Fruit fly (Drosophila melanogaster) whole organism, embryonic: ENCODE measurements around the gene CG3014.
A peak's percentile ranks its signal among the peaks of the same experiment; 100 is the strongest.

Experiments
- Atf3 ChIP-seq: fragments of 200-800 bp; sonication (Bioruptor generic); optimal IDR thresholded peaks from 3 replicates; lab custom pipeline; 2016; ENCODE audit warnings: missing biosample characterization, missing genetic modification characterization
- CG14441 ChIP-seq: fragments of 200-800 bp; sonication (Bioruptor generic); IDR thresholded peaks from 2 replicates; pipeline ENCODE4 v1.3.6; 2022; ENCODE audit warnings: missing biosample characterization, missing genetic modification characterization
- CG14965 ChIP-seq: fragments of 200-800 bp; sonication (Bioruptor generic); optimal IDR thresholded peaks from 2 replicates; lab custom pipeline; 2016; ENCODE audit warnings: missing biosample characterization, missing genetic modification characterization, borderline replicate concordance
- CG18262 ChIP-seq: fragments of 200-800 bp; optimal IDR thresholded peaks from 3 replicates; lab custom pipeline; 2019; ENCODE audit warnings: missing biosample characterization, mild to moderate bottlenecking, missing genetic modification characterization, moderate library complexity
- CG2202 ChIP-seq: fragments of 200-800 bp; sonication (Bioruptor generic); optimal IDR thresholded peaks from 2 replicates; lab custom pipeline; 2018; ENCODE audit warnings: missing biosample characterization, mild to moderate bottlenecking, missing genetic modification characterization
- CG30020 ChIP-seq: fragments of 200-800 bp; optimal IDR thresholded peaks from 2 replicates; lab custom pipeline; 2019; ENCODE audit warnings: missing biosample characterization, mild to moderate bottlenecking, missing genetic modification characterization, moderate library complexity
- CG3065 ChIP-seq: fragments of 200-800 bp; sonication (Bioruptor generic); optimal IDR thresholded peaks from 2 replicates; lab custom pipeline; 2016; ENCODE audit warnings: missing biosample characterization, missing genetic modification characterization
- CG34376 ChIP-seq: fragments of 200-800 bp; sonication (Bioruptor generic); optimal IDR thresholded peaks from 2 replicates; lab custom pipeline; 2018; ENCODE audit warnings: missing biosample characterization, mild to moderate bottlenecking, missing genetic modification characterization
- CG4328 ChIP-seq: fragments of 200-800 bp; sonication (Bioruptor generic); optimal IDR thresholded peaks from 3 replicates; lab custom pipeline; 2017; ENCODE audit warnings: missing biosample characterization, missing genetic modification reagents, missing genetic modification characterization
- CG43689 ChIP-seq: fragments of 200-800 bp; sonication (Bioruptor generic); IDR thresholded peaks from 2 replicates; pipeline ENCODE4 v1.3.6; 2022; ENCODE audit warnings: missing biosample characterization, missing genetic modification characterization
- CG7271 ChIP-seq: fragments of 200-800 bp; sonication (Bioruptor generic); optimal IDR thresholded peaks from 2 replicates; lab custom pipeline; 2018; ENCODE audit warnings: missing biosample characterization, mild to moderate bottlenecking, missing genetic modification characterization, moderate library complexity
- CG8765 ChIP-seq: fragments of 200-800 bp; sonication (Bioruptor generic); IDR thresholded peaks from 2 replicates; pipeline ENCODE4 v1.3.6; 2022; ENCODE audit warnings: missing biosample characterization, missing genetic modification characterization
- CG9727 ChIP-seq: fragments of 200-800 bp; sonication (Bioruptor generic); optimal IDR thresholded peaks from 3 replicates; lab custom pipeline; 2017; ENCODE audit warnings: missing biosample characterization, mild to moderate bottlenecking, missing genetic modification characterization
- D19A ChIP-seq: fragments of 200-800 bp; optimal IDR thresholded peaks from 3 replicates; lab custom pipeline; 2019; ENCODE audit warnings: missing biosample characterization, mild to moderate bottlenecking, missing genetic modification characterization, moderate library complexity
- Fer2 ChIP-seq: fragments of 200-800 bp; sonication (Bioruptor generic); optimal IDR thresholded peaks from 2 replicates; lab custom pipeline; 2018; ENCODE audit warnings: missing biosample characterization, mild to moderate bottlenecking, missing genetic modification characterization, moderate library complexity
- HLH3B ChIP-seq: fragments of 200-800 bp; sonication (Bioruptor generic); IDR thresholded peaks from 2 replicates; pipeline ENCODE4 v1.3.6; 2022; ENCODE audit warnings: missing biosample characterization, missing genetic modification characterization
- HLH4C ChIP-seq: fragments of 200-800 bp; sonication (Bioruptor generic); IDR thresholded peaks from 3 replicates; pipeline ENCODE4 v1.3.6; 2022; ENCODE audit warnings: missing biosample characterization, missing genetic modification characterization; ENCODE audit not compliant: partially characterized antibody
- HmgZ ChIP-seq: fragments of 200-800 bp; sonication (Bioruptor generic); optimal IDR thresholded peaks from 2 replicates; lab custom pipeline; 2018; ENCODE audit warnings: missing biosample characterization, mild to moderate bottlenecking, missing genetic modification characterization
- MBD-R2 ChIP-seq: fragments of 200-800 bp; sonication (Bioruptor generic); IDR thresholded peaks from 2 replicates; pipeline ENCODE4 v1.3.6; 2022; ENCODE audit warnings: missing biosample characterization, missing genetic modification characterization
- Myb ChIP-seq: fragments of 200-800 bp; sonication (Bioruptor generic); optimal IDR thresholded peaks from 2 replicates; lab custom pipeline; 2016; ENCODE audit warnings: missing biosample characterization, missing genetic modification characterization
- Neu2 ChIP-seq: fragments of 200-800 bp; sonication (Bioruptor generic); optimal IDR thresholded peaks from 3 replicates; lab custom pipeline; 2016; ENCODE audit warnings: missing biosample characterization, missing genetic modification characterization, borderline replicate concordance
- PHDP ChIP-seq: fragments of 200-800 bp; sonication (Bioruptor generic); optimal IDR thresholded peaks from 3 replicates; lab custom pipeline; 2018; ENCODE audit warnings: missing biosample characterization, mild to moderate bottlenecking, missing genetic modification characterization, moderate library complexity
- abd-A ChIP-seq: fragments of 200-800 bp; sonication (Bioruptor generic); optimal IDR thresholded peaks from 3 replicates; lab custom pipeline; 2019; ENCODE audit warnings: missing biosample characterization, mild to moderate bottlenecking, missing genetic modification characterization, moderate library complexity
- caup ChIP-seq: fragments of 200-800 bp; sonication (Bioruptor generic); optimal IDR thresholded peaks from 3 replicates; lab custom pipeline; 2017; ENCODE audit warnings: missing biosample characterization, mild to moderate bottlenecking, missing genetic modification characterization, moderate library complexity; ENCODE audit not compliant: severe bottlenecking
- dan ChIP-seq: fragments of 200-800 bp; sonication (Bioruptor generic); IDR thresholded peaks from 2 replicates; pipeline ENCODE4 v1.3.6; 2022; ENCODE audit warnings: missing biosample characterization, missing genetic modification characterization
- dimm ChIP-seq: fragments of 200-800 bp; sonication (Bioruptor generic); IDR thresholded peaks from 2 replicates; pipeline ENCODE4 v1.3.6; 2022; ENCODE audit warnings: missing biosample characterization, missing genetic modification characterization
- dmrt99B ChIP-seq: fragments of 200-800 bp; sonication (Bioruptor generic); optimal IDR thresholded peaks from 2 replicates; lab custom pipeline; 2018; ENCODE audit warnings: missing biosample characterization, mild to moderate bottlenecking, missing genetic modification characterization, moderate library complexity
- emc ChIP-seq: fragments of 200-800 bp; sonication (Bioruptor generic); optimal IDR thresholded peaks from 2 replicates; lab custom pipeline; 2016; ENCODE audit warnings: missing biosample characterization, missing genetic modification characterization
- ems ChIP-seq: fragments of 200-800 bp; sonication (Bioruptor generic); optimal IDR thresholded peaks from 3 replicates; lab custom pipeline; 2016; ENCODE audit warnings: missing biosample characterization, missing genetic modification characterization
- eve ChIP-seq, 2 experiments: fragments of >200 bp; optimal IDR thresholded peaks; 2 replicates each; lab custom pipeline; 2017; ENCODE audit warnings: missing biosample characterization in 2 of 2, missing genetic modification characterization in 2 of 2
- grau ChIP-seq: fragments of 200-800 bp; optimal IDR thresholded peaks from 3 replicates; lab custom pipeline; 2019; ENCODE audit warnings: missing biosample characterization, mild to moderate bottlenecking, missing genetic modification characterization, moderate library complexity
- hkb ChIP-seq, 2 experiments: fragments of 200-800 bp in 1 of 2; fragments of >200 bp in 1 of 2; sonication (Bioruptor generic) in 1 of 2; IDR thresholded peaks in 1 of 2; optimal IDR thresholded peaks in 1 of 2; 2 replicates each; pipeline versions ENCODE4 v1.3.6 to Lab custom; 2017 to 2022; ENCODE audit warnings: missing biosample characterization in 1 of 2, missing genetic modification characterization in 1 of 2
- insv ChIP-seq, 2 experiments: fragments of 200-800 bp; sonication (Bioruptor generic); optimal IDR thresholded peaks; 3 replicates each; lab custom pipeline; 2016 to 2018; ENCODE audit warnings: missing biosample characterization in 2 of 2, missing genetic modification characterization in 2 of 2
- kah ChIP-seq: fragments of 200-800 bp; sonication (Bioruptor generic); optimal IDR thresholded peaks from 2 replicates; lab custom pipeline; 2018; ENCODE audit warnings: missing biosample characterization, mild to moderate bottlenecking, missing genetic modification characterization
- kay ChIP-seq: fragments of 200-800 bp; sonication (Bioruptor generic); optimal IDR thresholded peaks from 2 replicates; lab custom pipeline; 2016; ENCODE audit warnings: missing biosample characterization, missing genetic modification characterization
- lab ChIP-seq: fragments of 200-800 bp; sonication (Bioruptor generic); optimal IDR thresholded peaks from 3 replicates; lab custom pipeline; 2017; ENCODE audit warnings: missing biosample characterization, missing genetic modification characterization, mild to moderate bottlenecking, moderate library complexity, missing genetic modification reagents
- lola ChIP-seq, 3 experiments: fragments of >200 bp in 2 of 3; fragments of 200-800 bp in 1 of 3; sonication (Bioruptor generic) in 1 of 3; optimal IDR thresholded peaks; 2 replicates each; lab custom pipeline; 2017 to 2019; ENCODE audit warnings: missing biosample characterization in 3 of 3, missing genetic modification characterization in 3 of 3, mild to moderate bottlenecking in 1 of 3, moderate library complexity in 1 of 3
- lov ChIP-seq, 2 experiments: fragments of 200-800 bp in 1 of 2; fragments of >200 bp in 1 of 2; sonication (Bioruptor generic) in 1 of 2; IDR thresholded peaks in 1 of 2; optimal IDR thresholded peaks in 1 of 2; 2 replicates in 1 of 2; 3 replicates in 1 of 2; pipeline versions ENCODE4 v1.3.6 to Lab custom; 2017 to 2022; ENCODE audit warnings: missing biosample characterization in 1 of 2, missing genetic modification characterization in 1 of 2
- ranshi ChIP-seq: fragments of 200-800 bp; sonication (Bioruptor generic); IDR thresholded peaks from 2 replicates; pipeline ENCODE4 v1.3.6; 2022; ENCODE audit warnings: missing biosample characterization, missing genetic modification characterization
- sd ChIP-seq: fragments of 200-800 bp; sonication (Bioruptor generic); optimal IDR thresholded peaks from 3 replicates; lab custom pipeline; 2018; ENCODE audit warnings: missing biosample characterization, mild to moderate bottlenecking, missing genetic modification characterization, moderate library complexity
- seq ChIP-seq: fragments of 200-800 bp; sonication (Bioruptor generic); IDR thresholded peaks from 2 replicates; pipeline ENCODE4 v1.3.6; 2022; ENCODE audit warnings: missing biosample characterization, missing genetic modification characterization
- sisA ChIP-seq: fragments of 200-800 bp; sonication (Bioruptor generic); IDR thresholded peaks from 2 replicates; pipeline ENCODE4 v1.3.6; 2022; ENCODE audit warnings: missing biosample characterization, missing genetic modification characterization
- stc ChIP-seq: fragments of 200-800 bp; sonication (Bioruptor generic); IDR thresholded peaks from 2 replicates; pipeline ENCODE4 v1.3.6; 2022; ENCODE audit warnings: missing biosample characterization, missing genetic modification characterization
- stwl ChIP-seq: fragments of 200-800 bp; sonication (Bioruptor generic); optimal IDR thresholded peaks from 3 replicates; lab custom pipeline; 2018; ENCODE audit warnings: missing biosample characterization, mild to moderate bottlenecking, missing genetic modification characterization, moderate library complexity
- tin ChIP-seq: fragments of 200-800 bp; sonication (Bioruptor generic); optimal IDR thresholded peaks from 3 replicates; lab custom pipeline; 2016; ENCODE audit warnings: missing biosample characterization, missing genetic modification characterization
- zfh2 ChIP-seq: fragments of 200-800 bp; sonication (Bioruptor generic); optimal IDR thresholded peaks from 2 replicates; lab custom pipeline; 2016; ENCODE audit warnings: missing biosample characterization, missing genetic modification characterization

Gene CG3014

dm6 chr3R:7809662-7810621 is 7.3 kb upstream of the CG3014 start, which contains the start of the genes CG2993 and sgll (continued):
- TF ChIP-seq dimm (GFP tag; lab: Robert Waterston, UW) (peak; percentile 62), HmgZ (peak; percentile 83), CG4328 (peak; percentile 82), insv (GFP tag; optimal IDR thresholded peaks at IDR 0.05; lab: Kevin White, UChicago) (peak in 1 of 2 experiments; percentile 76), D19A (tag; lab: Kevin White, UChicago) (peak; percentile 67), caup (GFP tag; lab: Kevin White, UChicago) (peak; percentile 88), HLH3B (GFP tag; lab: Robert Waterston, UW) (peak; percentile 90), CG3065 (GFP tag; lab: Kevin White, UChicago) (peak; percentile 83), CG30020 (tag; lab: Kevin White, UChicago) (peak; percentile 24), emc (GFP tag; lab: Kevin White, UChicago) (peak; percentile 91), eve (GFP tag; optimal IDR thresholded peaks at IDR 0.05; lab: Kevin White, UChicago) (no peak), CG18262 (tag; lab: Kevin White, UChicago) (peak; percentile 82), CG9727 (GFP tag; lab: Kevin White, UChicago) (peak; percentile 83), lab (GFP tag; lab: Kevin White, UChicago) (peak; percentile 80), HLH4C (GFP tag; lab: Robert Waterston, UW) (no peak), kah (GFP tag; lab: Kevin White, UChicago) (no peak), CG14441 (GFP tag; lab: Robert Waterston, UW) (peak; percentile 93), CG8765 (GFP tag; lab: Robert Waterston, UW) (peak; percentile 79), sd (tag; lab: Kevin White, UChicago) (peak; percentile 94), Neu2 (GFP tag; lab: Kevin White, UChicago) (peak; percentile 55), kay (peak; percentile 84), PHDP (tag; lab: Kevin White, UChicago) (peak; percentile 81), lola (GFP tag; optimal IDR thresholded peaks at IDR 0.05; lab: Kevin White, UChicago) (no peak), Fer2 (tag; lab: Kevin White, UChicago) (peak; percentile 71), stc (peak; percentile 82), CG14965 (GFP tag; lab: Kevin White, UChicago) (peak; percentile 87), grau (tag; lab: Kevin White, UChicago) (peak; percentile 87), CG34376 (GFP tag; lab: Kevin White, UChicago) (peak; percentile 1), zfh2 (GFP tag; lab: Kevin White, UChicago) (peak; percentile 75), seq (GFP tag; lab: Robert Waterston, UW) (peak; percentile 72), ems (GFP tag; lab: Kevin White, UChicago) (peak; percentile 84), ranshi (GFP tag; lab: Robert Waterston, UW) (peak; percentile 90; the same call in 1 of the 2 replicates), tin (GFP tag; lab: Kevin White, UChicago) (peak; percentile 97), lov (optimal IDR thresholded peaks at IDR 0.05; lab: Kevin White, UChicago) (no peak), lov (GFP tag; IDR thresholded peaks at IDR 0.05; lab: Robert Waterston, UW) (peak; percentile 88), Atf3 (GFP tag; lab: Kevin White, UChicago) (peak; percentile 91), CG43689 (GFP tag; lab: Robert Waterston, UW) (peak; percentile 77), hkb (optimal IDR thresholded peaks at IDR 0.05; lab: Kevin White, UChicago) (peak; percentile 72), hkb (GFP tag; IDR thresholded peaks at IDR 0.05; lab: Robert Waterston, UW) (peak; percentile 81), dan (GFP tag; lab: Robert Waterston, UW) (peak; percentile 46; the same call in 1 of the 2 replicates), stwl (peak; percentile 92), CG2202 (peak; percentile 68), CG7271 (peak; percentile 74), MBD-R2 (GFP tag; lab: Robert Waterston, UW) (peak; percentile 62), Myb (GFP tag; lab: Kevin White, UChicago) (peak; percentile 73), sisA (GFP tag; lab: Robert Waterston, UW) (peak; percentile 96), abd-A (no peak), dmrt99B (peak; percentile 79)
